Fruit fly (Drosophila melanogaster) whole organism, embryonic: ENCODE results near the gene Neu2.

ENCODE experiments used
- B-H1 ChIP-seq: fragments of 200-800 bp; sonication (Bioruptor generic); IDR thresholded peaks from 3 replicates; pipeline ENCODE4 v1.3.6; 2022; ENCODE audit warnings: missing biosample characterization, missing genetic modification characterization
- Bdp1 ChIP-seq: fragments of 200-800 bp; sonication (Bioruptor generic); optimal IDR thresholded peaks from 3 replicates; lab custom pipeline; 2016; ENCODE audit warnings: missing biosample characterization, missing genetic modification characterization
- Bteb2 ChIP-seq: fragments of 200-800 bp; sonication (Bioruptor generic); optimal IDR thresholded peaks from 2 replicates; lab custom pipeline; 2016; ENCODE audit warnings: missing biosample characterization, missing genetic modification characterization
- CG11560 ChIP-seq: fragments of 200-800 bp; sonication (Bioruptor generic); IDR thresholded peaks from 3 replicates; pipeline ENCODE4 v1.3.6; 2022; ENCODE audit warnings: missing biosample characterization, missing genetic modification characterization
- CG11695 ChIP-seq: fragments of 200-800 bp; sonication (Bioruptor generic); IDR thresholded peaks from 3 replicates; pipeline ENCODE4 v1.3.6; 2022; ENCODE audit warnings: missing biosample characterization, missing genetic modification characterization
- CG12071 ChIP-seq: fragments of 200-800 bp; sonication (Bioruptor generic); optimal IDR thresholded peaks from 3 replicates; lab custom pipeline; 2018; ENCODE audit warnings: missing biosample characterization, mild to moderate bottlenecking, missing genetic modification characterization
- CG12155 ChIP-seq: fragments of 200-800 bp; sonication (Bioruptor generic); optimal IDR thresholded peaks from 3 replicates; lab custom pipeline; 2016; ENCODE audit warnings: missing biosample characterization, missing genetic modification characterization
- CG13287 ChIP-seq: fragments of 200-800 bp; sonication (Bioruptor generic); IDR thresholded peaks from 2 replicates; pipeline ENCODE4 v1.3.6; 2022; ENCODE audit warnings: missing biosample characterization, missing genetic modification characterization; ENCODE audit not compliant: partially characterized antibody
- CG13296 ChIP-seq: fragments of 200-800 bp; sonication (Bioruptor generic); optimal IDR thresholded peaks from 3 replicates; lab custom pipeline; 2018; ENCODE audit warnings: missing biosample characterization, mild to moderate bottlenecking, missing genetic modification characterization
- CG14050 ChIP-seq: fragments of 200-800 bp; sonication (Bioruptor generic); IDR thresholded peaks from 3 replicates; pipeline ENCODE4 v1.3.6; 2022; ENCODE audit warnings: missing biosample characterization, missing genetic modification characterization
- CG1647 ChIP-seq: fragments of 200-800 bp; sonication (Bioruptor generic); optimal IDR thresholded peaks from 3 replicates; lab custom pipeline; 2016; ENCODE audit warnings: missing biosample characterization, missing genetic modification characterization
- CG17359 ChIP-seq: fragments of 200-800 bp; sonication (Bioruptor generic); optimal IDR thresholded peaks from 3 replicates; lab custom pipeline; 2018; ENCODE audit warnings: missing biosample characterization, mild to moderate bottlenecking, missing genetic modification characterization, moderate library complexity
- CG1832 ChIP-seq: fragments of 200-800 bp; sonication (Bioruptor generic); optimal IDR thresholded peaks from 2 replicates; lab custom pipeline; 2017; ENCODE audit warnings: missing biosample characterization, mild to moderate bottlenecking, missing genetic modification characterization, inconsistent platforms
- CG2199 ChIP-seq: fragments of 200-800 bp; sonication (Bioruptor generic); IDR thresholded peaks from 3 replicates; pipeline ENCODE4 v1.3.6; 2022; ENCODE audit warnings: missing biosample characterization, missing genetic modification characterization
- CG31388 ChIP-seq: fragments of 200-800 bp; sonication (Bioruptor generic); optimal IDR thresholded peaks from 2 replicates; lab custom pipeline; 2016; ENCODE audit warnings: missing biosample characterization, missing genetic modification characterization
- CG31441 ChIP-seq: fragments of 200-800 bp; sonication (Bioruptor generic); IDR thresholded peaks from 2 replicates; pipeline ENCODE4 v1.3.6; 2022; ENCODE audit warnings: missing biosample characterization, missing genetic modification characterization
- CG33213 ChIP-seq: fragments of 200-800 bp; sonication (Bioruptor generic); optimal IDR thresholded peaks from 3 replicates; lab custom pipeline; 2016; ENCODE audit warnings: missing biosample characterization, missing genetic modification characterization
- CG3407 ChIP-seq: fragments of 200-800 bp; sonication (Bioruptor generic); optimal IDR thresholded peaks from 2 replicates; lab custom pipeline; 2018; ENCODE audit warnings: missing biosample characterization, mild to moderate bottlenecking, missing genetic modification characterization
- CG34224 ChIP-seq: fragments of 200-800 bp; sonication (Bioruptor generic); IDR thresholded peaks from 3 replicates; pipeline ENCODE4 v1.3.6; 2022; ENCODE audit warnings: missing biosample characterization, missing genetic modification characterization; ENCODE audit not compliant: partially characterized antibody
- CG4617 ChIP-seq: fragments of 200-800 bp; sonication (Bioruptor generic); optimal IDR thresholded peaks from 3 replicates; lab custom pipeline; 2016; ENCODE audit warnings: missing biosample characterization, missing genetic modification characterization, borderline replicate concordance
- CG6254 ChIP-seq: fragments of 200-800 bp; sonication (Bioruptor generic); optimal IDR thresholded peaks from 3 replicates; lab custom pipeline; 2017; ENCODE audit warnings: mild to moderate bottlenecking, missing biosample characterization, missing genetic modification reagents, missing genetic modification characterization
- CG6765 ChIP-seq: fragments of 200-800 bp; sonication (Bioruptor generic); optimal IDR thresholded peaks from 3 replicates; lab custom pipeline; 2017; ENCODE audit warnings: missing biosample characterization, mild to moderate bottlenecking, missing genetic modification characterization
- CG6791 ChIP-seq: fragments of 200-800 bp; sonication (Bioruptor generic); IDR thresholded peaks from 3 replicates; pipeline ENCODE4 v1.3.6; 2022; ENCODE audit warnings: missing biosample characterization, missing genetic modification characterization; ENCODE audit not compliant: partially characterized antibody
- CG9932 ChIP-seq: fragments of 200-800 bp; sonication (Bioruptor generic); IDR thresholded peaks from 2 replicates; pipeline ENCODE4 v1.3.6; 2022; ENCODE audit warnings: missing biosample characterization, missing genetic modification characterization
- CoRest ChIP-seq: fragments of 200-800 bp; sonication (Bioruptor generic); optimal IDR thresholded peaks from 3 replicates; lab custom pipeline; 2018; ENCODE audit warnings: missing biosample characterization, mild to moderate bottlenecking, missing genetic modification characterization, moderate library complexity
- Dfd ChIP-seq, 2 experiments: fragments of >200 bp; optimal IDR thresholded peaks; 2 replicates each; lab custom pipeline; 2017; ENCODE audit warnings: missing biosample characterization in 2 of 2, missing genetic modification characterization in 2 of 2
- Doc3 ChIP-seq: fragments of 200-800 bp; sonication (Bioruptor generic); IDR thresholded peaks from 3 replicates; pipeline ENCODE4 v1.3.6; 2022; ENCODE audit warnings: missing biosample characterization, missing genetic modification characterization; ENCODE audit not compliant: partially characterized antibody
- Drgx ChIP-seq: fragments of 200-800 bp; sonication (Bioruptor generic); IDR thresholded peaks from 2 replicates; pipeline ENCODE4 v1.3.6; 2022; ENCODE audit warnings: missing biosample characterization, missing genetic modification characterization
- Eip74EF ChIP-seq, 2 experiments: fragments of 200-800 bp in 1 of 2; fragments of >200 bp in 1 of 2; sonication (Bioruptor generic) in 1 of 2; optimal IDR thresholded peaks; 2 replicates each; lab custom pipeline; 2017 to 2019; ENCODE audit warnings: missing biosample characterization in 2 of 2, missing genetic modification characterization in 2 of 2, mild to moderate bottlenecking in 1 of 2, moderate library complexity in 1 of 2
- Fer1 ChIP-seq: fragments of 200-800 bp; sonication (Bioruptor generic); optimal IDR thresholded peaks from 2 replicates; lab custom pipeline; 2017; ENCODE audit warnings: missing biosample characterization, mild to moderate bottlenecking, missing genetic modification characterization
- Fer2 ChIP-seq: fragments of 200-800 bp; sonication (Bioruptor generic); optimal IDR thresholded peaks from 2 replicates; lab custom pipeline; 2018; ENCODE audit warnings: missing biosample characterization, mild to moderate bottlenecking, missing genetic modification characterization, moderate library complexity
- GATAe ChIP-seq: fragments of 200-800 bp; sonication (Bioruptor generic); conservative IDR thresholded peaks from 2 replicates; pipeline ENCODE4 v1.3.6; 2022; ENCODE audit warnings: missing biosample characterization, missing genetic modification characterization
- Hey ChIP-seq: fragments of 200-800 bp; sonication (Bioruptor generic); optimal IDR thresholded peaks from 3 replicates; lab custom pipeline; 2018; ENCODE audit warnings: missing biosample characterization, mild to moderate bottlenecking, missing genetic modification characterization
- Hr78 ChIP-seq, 2 experiments: fragments of 200-800 bp in 1 of 2; fragments of >200 bp in 1 of 2; sonication (Bioruptor generic) in 1 of 2; optimal IDR thresholded peaks; 2 replicates each; lab custom pipeline; 2017 to 2019; ENCODE audit warnings: missing biosample characterization in 2 of 2, missing genetic modification characterization in 2 of 2, mild to moderate bottlenecking in 1 of 2, moderate library complexity in 1 of 2
- Neu2 ChIP-seq: fragments of 200-800 bp; sonication (Bioruptor generic); optimal IDR thresholded peaks from 3 replicates; lab custom pipeline; 2016; ENCODE audit warnings: missing biosample characterization, missing genetic modification characterization, borderline replicate concordance
- Stat92E ChIP-seq, 3 experiments: fragments of >200 bp in 2 of 3; fragments of 200-800 bp in 1 of 3; sonication (Bioruptor generic) in 1 of 3; optimal IDR thresholded peaks; 2 replicates each; lab custom pipeline; 2017 to 2019; ENCODE audit warnings: missing biosample characterization in 3 of 3, missing genetic modification characterization in 3 of 3, mild to moderate bottlenecking in 1 of 3, moderate library complexity in 1 of 3
- ara ChIP-seq: fragments of 200-800 bp; sonication (Bioruptor generic); IDR thresholded peaks from 2 replicates; pipeline ENCODE4 v1.3.6; 2022; ENCODE audit warnings: missing biosample characterization, missing genetic modification characterization
- bigmax ChIP-seq: fragments of 200-800 bp; sonication (Bioruptor generic); optimal IDR thresholded peaks from 2 replicates; lab custom pipeline; 2018; ENCODE audit warnings: missing biosample characterization, mild to moderate bottlenecking, missing genetic modification characterization
- bsh ChIP-seq, 2 experiments: fragments of 200-800 bp; sonication (Bioruptor generic); optimal IDR thresholded peaks; 2 replicates each; lab custom pipeline; 2017 to 2018; ENCODE audit warnings: mild to moderate bottlenecking in 2 of 2, missing biosample characterization in 2 of 2, missing genetic modification characterization in 2 of 2, moderate library complexity in 1 of 2
- fd96Cb ChIP-seq: fragments of 200-800 bp; sonication (Bioruptor generic); optimal IDR thresholded peaks from 2 replicates; lab custom pipeline; 2018; ENCODE audit warnings: missing biosample characterization, mild to moderate bottlenecking, missing genetic modification characterization, moderate library complexity
- fru ChIP-seq: fragments of >200 bp; optimal IDR thresholded peaks from 2 replicates; lab custom pipeline; 2017
- gce ChIP-seq: fragments of 200-800 bp; sonication (Bioruptor generic); IDR thresholded peaks from 3 replicates; pipeline ENCODE4 v1.3.6; 2022; ENCODE audit warnings: missing biosample characterization, missing genetic modification characterization
- gro ChIP-seq: fragments of 200-800 bp; sonication (Bioruptor generic); optimal IDR thresholded peaks from 2 replicates; lab custom pipeline; 2016; ENCODE audit warnings: missing biosample characterization, missing genetic modification characterization
- hkb ChIP-seq, 2 experiments: fragments of 200-800 bp in 1 of 2; fragments of >200 bp in 1 of 2; sonication (Bioruptor generic) in 1 of 2; IDR thresholded peaks in 1 of 2; optimal IDR thresholded peaks in 1 of 2; 2 replicates each; pipeline versions ENCODE4 v1.3.6 to Lab custom; 2017 to 2022; ENCODE audit warnings: missing biosample characterization in 1 of 2, missing genetic modification characterization in 1 of 2
- jing ChIP-seq: fragments of 200-800 bp; sonication (Bioruptor generic); optimal IDR thresholded peaks from 2 replicates; lab custom pipeline; 2018; ENCODE audit warnings: missing biosample characterization, mild to moderate bottlenecking, missing genetic modification characterization
- odd ChIP-seq: fragments of 200-800 bp; sonication (Bioruptor generic); optimal IDR thresholded peaks from 2 replicates; lab custom pipeline; 2017; ENCODE audit warnings: missing biosample characterization, mild to moderate bottlenecking, missing genetic modification characterization
- pzg ChIP-seq: fragments of 200-800 bp; sonication (Bioruptor generic); optimal IDR thresholded peaks from 3 replicates; lab custom pipeline; 2018; ENCODE audit warnings: missing biosample characterization, mild to moderate bottlenecking, missing genetic modification characterization, moderate library complexity
- sisA ChIP-seq: fragments of 200-800 bp; sonication (Bioruptor generic); IDR thresholded peaks from 2 replicates; pipeline ENCODE4 v1.3.6; 2022; ENCODE audit warnings: missing biosample characterization, missing genetic modification characterization
- trem ChIP-seq: fragments of 200-800 bp; optimal IDR thresholded peaks from 3 replicates; lab custom pipeline; 2019; ENCODE audit warnings: missing biosample characterization, mild to moderate bottlenecking, missing genetic modification characterization, moderate library complexity
- twi ChIP-seq: fragments of 200-800 bp; optimal IDR thresholded peaks from 2 replicates; lab custom pipeline; 2019; ENCODE audit warnings: missing biosample characterization, mild to moderate bottlenecking, missing genetic modification characterization, moderate library complexity

The Neu2 gene

DNA sequence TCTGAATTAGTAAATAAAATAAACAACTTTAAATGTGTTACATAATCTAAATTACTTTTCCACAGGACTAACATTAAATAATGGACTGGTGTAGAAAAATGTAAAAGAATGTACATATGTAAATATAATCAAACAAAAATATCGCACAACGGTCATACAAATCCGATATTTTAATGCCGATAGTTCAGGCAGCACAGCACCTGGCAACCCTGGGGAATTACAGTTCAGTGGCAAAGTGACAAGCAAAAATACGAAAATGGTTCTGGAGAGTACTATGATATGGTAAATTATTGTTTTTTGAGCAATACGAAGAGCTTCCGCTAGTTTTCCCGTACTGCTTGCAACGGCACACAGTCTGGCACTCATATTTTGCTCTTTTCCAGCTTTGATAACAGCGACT, 46.5 kb upstream of the Neu2 start, which contains the start of gene Rpn10 (continued):
- TF ChIP-seq Hey (tag; lab: Kevin White, UChicago) (no peak), CG31388 (GFP tag; lab: Kevin White, UChicago) (no peak), CG13296 (GFP tag; lab: Kevin White, UChicago) (no peak), CG17359 (tag; lab: Kevin White, UChicago) (no peak), GATAe (no peak), CG4617 (peak; percentile 88), Eip74EF (GFP tag; optimal IDR thresholded peaks at IDR 0.05; lab: Kevin White, UChicago) (no peak), hkb (optimal IDR thresholded peaks at IDR 0.05; lab: Kevin White, UChicago) (no peak), hkb (GFP tag; IDR thresholded peaks at IDR 0.05; lab: Robert Waterston, UW) (no peak; the same call in 1 of the 2 replicates), CG33213 (peak; percentile 73), CG11695 (GFP tag; lab: Robert Waterston, UW) (no peak), CG6254 (GFP tag; lab: Kevin White, UChicago) (peak; percentile 8), CG12155 (GFP tag; lab: Kevin White, UChicago) (peak; percentile 42), Fer2 (tag; lab: Kevin White, UChicago) (no peak), CG9932 (GFP tag; lab: Robert Waterston, UW) (no peak), Hr78 (GFP tag; optimal IDR thresholded peaks at IDR 0.05; lab: Kevin White, UChicago) (peak in 1 of 2 experiments; percentile 99), ara (no peak), Bteb2 (GFP tag; lab: Kevin White, UChicago) (no peak), CG2199 (GFP tag; lab: Robert Waterston, UW) (0 out of 3 replicates have a peak, but pooled peaks have one; percentile 74), CG13287 (peak; percentile 98), CG31441 (GFP tag; lab: Robert Waterston, UW) (no peak), bigmax (GFP tag; lab: Kevin White, UChicago) (no peak), twi (tag; lab: Kevin White, UChicago) (peak; percentile 24), CG34224 (peak; percentile 98), Bdp1 (GFP tag; lab: Kevin White, UChicago) (no peak), gro (GFP tag; lab: Kevin White, UChicago) (peak; percentile 69), Dfd (GFP tag; optimal IDR thresholded peaks at IDR 0.05; lab: Kevin White, UChicago) (no peak), CG3407 (GFP tag; lab: Kevin White, UChicago) (no peak), CG11560 (tag; lab: Robert Waterston, UW) (no peak), trem (peak; percentile 86), jing (GFP tag; lab: Kevin White, UChicago) (no peak), Neu2 (no peak), Stat92E (GFP tag; optimal IDR thresholded peaks at IDR 0.05; lab: Kevin White, UChicago) (peak in 1 of 3 experiments; percentile 12), Doc3 (GFP tag; lab: Robert Waterston, UW) (peak; percentile 94), fru (lab: Kevin White, UChicago) (no peak), CG1647 (GFP tag; lab: Kevin White, UChicago) (no peak), Drgx (no peak), gce (GFP tag; lab: Robert Waterston, UW) (no peak; the same call in 2 of the 3 replicates), CG6765 (GFP tag; lab: Kevin White, UChicago) (no peak), pzg (GFP tag; lab: Kevin White, UChicago) (peak; percentile 94), CG6791 (GFP tag; lab: Robert Waterston, UW) (peak; percentile 98), CG1832 (GFP tag; lab: Kevin White, UChicago) (no peak), B-H1 (GFP tag; lab: Robert Waterston, UW) (no peak), bsh (GFP tag; optimal IDR thresholded peaks at IDR 0.05; lab: Kevin White, UChicago) (no peak), CoRest (tag; lab: Kevin White, UChicago) (peak; percentile 67), sisA (GFP tag; lab: Robert Waterston, UW) (no peak), odd (GFP tag; lab: Kevin White, UChicago) (no peak), CG14050 (GFP tag; lab: Robert Waterston, UW) (no peak), Fer1 (GFP tag; lab: Kevin White, UChicago) (peak; percentile 13), CG12071 (GFP tag; lab: Kevin White, UChicago) (no peak), fd96Cb (tag; lab: Kevin White, UChicago) (no peak)
